Worm (Caenorhabditis elegans) whole organism, midembryonic: ENCODE data around the gene dmd-8.

Experiments
- T22C8.4 ChIP-seq: fragments of 200-800 bp; sonication (Bioruptor generic); IDR thresholded peaks from 2 replicates; pipeline ENCODE4 v1.3.6; 2022; ENCODE audit warnings: missing genetic modification characterization, missing compliant biosample characterization
- cog-1 ChIP-seq: sonication (generic microtip); optimal IDR thresholded peaks from 2 replicates; lab custom pipeline; 2016; ENCODE audit warnings: missing genetic modification characterization, missing compliant biosample characterization
- flt-1 ChIP-seq: fragments of 200-800 bp; sonication (Bioruptor generic); IDR thresholded peaks from 2 replicates; pipeline ENCODE4 v1.3.6; 2022; ENCODE audit warnings: missing genetic modification characterization, missing compliant biosample characterization
- klf-2 ChIP-seq: fragments of 200-800 bp; sonication (Bioruptor generic); conservative IDR thresholded peaks from 2 replicates; pipeline ENCODE4 v1.3.6; 2022; ENCODE audit warnings: missing genetic modification reagents, missing genetic modification characterization, missing compliant biosample characterization
- med-1 ChIP-seq: sonication (generic microtip); optimal IDR thresholded peaks from 2 replicates; lab custom pipeline; 2017; ENCODE audit warnings: missing genetic modification characterization, mild to moderate bottlenecking, missing compliant biosample characterization, antibody characterized with exemption, missing genetic modification reagents; ENCODE audit not compliant: insufficient read depth
- ref-1 ChIP-seq: fragments of 200-800 bp; sonication (Bioruptor generic); conservative IDR thresholded peaks from 2 replicates; pipeline ENCODE4 v1.3.6; 2022; ENCODE audit warnings: missing genetic modification reagents, missing genetic modification characterization, missing compliant biosample characterization
- tab-1 ChIP-seq: fragments of 200-800 bp; sonication (Bioruptor generic); IDR thresholded peaks from 2 replicates; pipeline ENCODE4 v1.3.6; 2022; ENCODE audit warnings: missing genetic modification characterization, missing compliant biosample characterization
- ztf-23 ChIP-seq: fragments of 200-800 bp; sonication (Bioruptor generic); IDR thresholded peaks from 2 replicates; pipeline ENCODE4 v1.3.6; 2022; ENCODE audit warnings: missing genetic modification reagents, missing genetic modification characterization, missing compliant biosample characterization
- ztf-29 ChIP-seq: fragments of 200-800 bp; sonication (Bioruptor generic); IDR thresholded peaks from 2 replicates; pipeline ENCODE4 v1.3.6; 2022; ENCODE audit warnings: missing genetic modification reagents, missing genetic modification characterization, missing compliant biosample characterization

dmd-8 gene

ce11 chrV:347561-348345 lies 11.5 kb upstream of the dmd-8 start:
- no peak for TF ChIP-seq ztf-23 (GFP tag; lab: Robert Waterston, UW)
- no peak for TF ChIP-seq tab-1 (GFP tag; lab: Robert Waterston, UW)
- TF ChIP-seq flt-1 (GFP tag; lab: Robert Waterston, UW): no peak
- TF ChIP-seq ref-1 (GFP tag; lab: Robert Waterston, UW): no peak
- TF ChIP-seq T22C8.4: no peak
- TF ChIP-seq med-1: no peak
- no peak for TF ChIP-seq cog-1 (tag; lab: Kevin White, UChicago)

ce11 chrV:346005-346404 lies 9.8 kb upstream of the dmd-8 start:
- TF ChIP-seq flt-1 (GFP tag; lab: Robert Waterston, UW) (no peak), med-1 (no peak), cog-1 (tag; lab: Kevin White, UChicago) (no peak), T22C8.4 (no peak), ztf-23 (GFP tag; lab: Robert Waterston, UW) (no peak), klf-2 (GFP tag; lab: Robert Waterston, UW) (no peak), tab-1 (GFP tag; lab: Robert Waterston, UW) (no peak), ztf-29 (no peak), ref-1 (GFP tag; lab: Robert Waterston, UW) (no peak)

- no peak for TF ChIP-seq ztf-23 (GFP tag; lab: Robert Waterston, UW)
Measured at ce11 chrV:343546-343945, 7.3 kb upstream of the dmd-8 start.

ce11 chrV:343128-343527 lies 6.9 kb upstream of the dmd-8 start, which contains the start of gene wago-10:
TSS of gene wago-10 (plus strand) at chrV:343428.
- no peak for TF ChIP-seq ztf-29
- TF ChIP-seq med-1: no peak
- TF ChIP-seq klf-2 (GFP tag; lab: Robert Waterston, UW): no peak
- TF ChIP-seq T22C8.4: no peak
- TF ChIP-seq flt-1 (GFP tag; lab: Robert Waterston, UW): no peak
- no peak for TF ChIP-seq tab-1 (GFP tag; lab: Robert Waterston, UW)
- no peak for TF ChIP-seq ref-1 (GFP tag; lab: Robert Waterston, UW)
- no peak for TF ChIP-seq ztf-23 (GFP tag; lab: Robert Waterston, UW)
- TF ChIP-seq cog-1 (tag; lab: Kevin White, UChicago): no peak

ce11 chrV:342346-342745 lies 6.1 kb upstream of the dmd-8 start:
- TF ChIP-seq ref-1 (GFP tag; lab: Robert Waterston, UW): no peak
- TF ChIP-seq ztf-23 (GFP tag; lab: Robert Waterston, UW): no peak
- no peak for TF ChIP-seq T22C8.4
- TF ChIP-seq cog-1 (tag; lab: Kevin White, UChicago): no peak
- TF ChIP-seq tab-1 (GFP tag; lab: Robert Waterston, UW): no peak
- TF ChIP-seq klf-2 (GFP tag; lab: Robert Waterston, UW): no peak
- TF ChIP-seq flt-1 (GFP tag; lab: Robert Waterston, UW): no peak
- TF ChIP-seq ztf-29: no peak

- no peak for TF ChIP-seq klf-2 (GFP tag; lab: Robert Waterston, UW)
- no peak for TF ChIP-seq tab-1 (GFP tag; lab: Robert Waterston, UW)
- TF ChIP-seq T22C8.4: no peak
- TF ChIP-seq flt-1 (GFP tag; lab: Robert Waterston, UW): no peak
Measured at ce11 chrV:333713-334112, 2.5 kb downstream of the dmd-8 start.

- no peak for TF ChIP-seq tab-1 (GFP tag; lab: Robert Waterston, UW)
- TF ChIP-seq ref-1 (GFP tag; lab: Robert Waterston, UW): no peak
- TF ChIP-seq klf-2 (GFP tag; lab: Robert Waterston, UW): no peak
- TF ChIP-seq cog-1 (tag; lab: Kevin White, UChicago): no peak
- no peak for TF ChIP-seq flt-1 (GFP tag; lab: Robert Waterston, UW)
- TF ChIP-seq med-1: no peak
- TF ChIP-seq ztf-23 (GFP tag; lab: Robert Waterston, UW): no peak
- no peak for TF ChIP-seq T22C8.4
- TF ChIP-seq ztf-29: no peak
Measured at ce11 chrV:332585-332984, 3.7 kb downstream of the dmd-8 start.

- TF ChIP-seq ztf-29 (no peak), med-1 (no peak), flt-1 (GFP tag; lab: Robert Waterston, UW) (no peak), ref-1 (GFP tag; lab: Robert Waterston, UW) (no peak), cog-1 (tag; lab: Kevin White, UChicago) (no peak), ztf-23 (GFP tag; lab: Robert Waterston, UW) (no peak), klf-2 (GFP tag; lab: Robert Waterston, UW) (no peak), T22C8.4 (no peak), tab-1 (GFP tag; lab: Robert Waterston, UW) (no peak)
Measured at ce11 chrV:331245-331644, 5.0 kb downstream of the dmd-8 start.

- TF ChIP-seq klf-2 (GFP tag; lab: Robert Waterston, UW) (no peak), ref-1 (GFP tag; lab: Robert Waterston, UW) (no peak), ztf-29 (no peak), tab-1 (GFP tag; lab: Robert Waterston, UW) (no peak), flt-1 (GFP tag; lab: Robert Waterston, UW) (no peak), med-1 (no peak)
Measured at ce11 chrV:330625-331024, 5.6 kb downstream of the dmd-8 start, which contains the start of gene abt-4. TSS of gene abt-4 (minus strand) at chrV:330725.

ce11 chrV:320009-320408 lies 16.2 kb downstream of the dmd-8 start:
- TF ChIP-seq klf-2 (GFP tag; lab: Robert Waterston, UW) (no peak), tab-1 (GFP tag; lab: Robert Waterston, UW) (no peak), cog-1 (tag; lab: Kevin White, UChicago) (no peak), T22C8.4 (no peak), med-1 (no peak), ztf-29 (no peak), ztf-23 (GFP tag; lab: Robert Waterston, UW) (no peak), ref-1 (GFP tag; lab: Robert Waterston, UW) (no peak), flt-1 (GFP tag; lab: Robert Waterston, UW) (no peak)
